Fruit fly (Drosophila melanogaster) whole organism, embryonic: ENCODE measurements around the gene CG3919.

Source experiments
- Antp ChIP-seq: fragments of 200-800 bp; sonication (Bioruptor generic); optimal IDR thresholded peaks from 3 replicates; lab custom pipeline; 2016; ENCODE audit warnings: missing biosample characterization, missing genetic modification characterization
- BEAF-32 ChIP-seq: fragments of 200-800 bp; sonication (Bioruptor generic); optimal IDR thresholded peaks from 3 replicates; lab custom pipeline; 2017; ENCODE audit warnings: missing biosample characterization, missing genetic modification characterization, mild to moderate bottlenecking, moderate library complexity, missing genetic modification reagents
- C15 ChIP-seq: fragments of 200-800 bp; sonication (Bioruptor generic); IDR thresholded peaks from 3 replicates; pipeline ENCODE4 v1.3.6; 2022; ENCODE audit warnings: missing biosample characterization, missing genetic modification characterization
- CG10979 ChIP-seq: fragments of 200-800 bp; sonication (Bioruptor generic); optimal IDR thresholded peaks from 2 replicates; lab custom pipeline; 2018; ENCODE audit warnings: missing biosample characterization, mild to moderate bottlenecking, missing genetic modification characterization, moderate library complexity
- CG11456 ChIP-seq: fragments of 200-800 bp; sonication (Bioruptor generic); IDR thresholded peaks from 3 replicates; pipeline ENCODE4 v1.3.6; 2022; ENCODE audit warnings: missing biosample characterization, missing genetic modification characterization
- CG11695 ChIP-seq: fragments of 200-800 bp; sonication (Bioruptor generic); IDR thresholded peaks from 3 replicates; pipeline ENCODE4 v1.3.6; 2022; ENCODE audit warnings: missing biosample characterization, missing genetic modification characterization
- CG13775 ChIP-seq: fragments of 200-800 bp; sonication (Bioruptor generic); optimal IDR thresholded peaks from 3 replicates; lab custom pipeline; 2017; ENCODE audit warnings: missing biosample characterization, mild to moderate bottlenecking, missing genetic modification characterization
- CG14965 ChIP-seq: fragments of 200-800 bp; sonication (Bioruptor generic); optimal IDR thresholded peaks from 2 replicates; lab custom pipeline; 2016; ENCODE audit warnings: missing biosample characterization, missing genetic modification characterization, borderline replicate concordance
- CG15269 ChIP-seq: fragments of 200-800 bp; sonication (Bioruptor generic); optimal IDR thresholded peaks from 2 replicates; lab custom pipeline; 2018; ENCODE audit warnings: missing biosample characterization, mild to moderate bottlenecking, missing genetic modification characterization, moderate library complexity
- CG17186 ChIP-seq: fragments of 200-800 bp; sonication (Bioruptor generic); optimal IDR thresholded peaks from 3 replicates; lab custom pipeline; 2017; ENCODE audit warnings: missing biosample characterization, missing genetic modification reagents, missing genetic modification characterization
- CG2889 ChIP-seq: fragments of 200-800 bp; sonication (Bioruptor generic); IDR thresholded peaks from 3 replicates; pipeline ENCODE4 v1.3.6; 2022; ENCODE audit warnings: missing biosample characterization, missing genetic modification characterization
- CG31441 ChIP-seq: fragments of 200-800 bp; sonication (Bioruptor generic); IDR thresholded peaks from 2 replicates; pipeline ENCODE4 v1.3.6; 2022; ENCODE audit warnings: missing biosample characterization, missing genetic modification characterization
- CG3407 ChIP-seq: fragments of 200-800 bp; sonication (Bioruptor generic); optimal IDR thresholded peaks from 2 replicates; lab custom pipeline; 2018; ENCODE audit warnings: missing biosample characterization, mild to moderate bottlenecking, missing genetic modification characterization
- CG4282 ChIP-seq: fragments of 200-800 bp; sonication (Bioruptor generic); optimal IDR thresholded peaks from 2 replicates; lab custom pipeline; 2016; ENCODE audit warnings: missing biosample characterization, missing genetic modification characterization
- CG6813 ChIP-seq: fragments of 200-800 bp; sonication (Bioruptor generic); optimal IDR thresholded peaks from 2 replicates; lab custom pipeline; 2017; ENCODE audit warnings: missing biosample characterization, missing genetic modification characterization, mild to moderate bottlenecking, moderate library complexity, missing genetic modification reagents
- CG7271 ChIP-seq: fragments of 200-800 bp; sonication (Bioruptor generic); optimal IDR thresholded peaks from 2 replicates; lab custom pipeline; 2018; ENCODE audit warnings: missing biosample characterization, mild to moderate bottlenecking, missing genetic modification characterization, moderate library complexity
- CG8359 ChIP-seq: fragments of 200-800 bp; sonication (Bioruptor generic); optimal IDR thresholded peaks from 2 replicates; lab custom pipeline; 2017; ENCODE audit warnings: missing biosample characterization, mild to moderate bottlenecking, missing genetic modification characterization, borderline replicate concordance
- CG8478 ChIP-seq: fragments of >200 bp; optimal IDR thresholded peaks from 2 replicates; lab custom pipeline; 2018
- CG9932 ChIP-seq: fragments of 200-800 bp; sonication (Bioruptor generic); IDR thresholded peaks from 2 replicates; pipeline ENCODE4 v1.3.6; 2022; ENCODE audit warnings: missing biosample characterization, missing genetic modification characterization
- D19B ChIP-seq: fragments of 200-800 bp; sonication (Bioruptor generic); optimal IDR thresholded peaks from 2 replicates; lab custom pipeline; 2017; ENCODE audit warnings: missing biosample characterization, mild to moderate bottlenecking, missing genetic modification characterization
- Dfd ChIP-seq, 2 experiments: fragments of >200 bp; optimal IDR thresholded peaks; 2 replicates each; lab custom pipeline; 2017; ENCODE audit warnings: missing biosample characterization in 2 of 2, missing genetic modification characterization in 2 of 2
- Ets97D ChIP-seq: fragments of 200-800 bp; sonication (Bioruptor generic); optimal IDR thresholded peaks from 3 replicates; lab custom pipeline; 2016; ENCODE audit warnings: missing biosample characterization, missing genetic modification characterization
- Fer1 ChIP-seq: fragments of 200-800 bp; sonication (Bioruptor generic); optimal IDR thresholded peaks from 2 replicates; lab custom pipeline; 2017; ENCODE audit warnings: missing biosample characterization, mild to moderate bottlenecking, missing genetic modification characterization
- HHEX ChIP-seq: fragments of 200-800 bp; sonication (Bioruptor generic); optimal IDR thresholded peaks from 3 replicates; lab custom pipeline; 2017; ENCODE audit warnings: missing biosample characterization, mild to moderate bottlenecking, missing genetic modification characterization, missing genetic modification reagents
- HLH4C ChIP-seq: fragments of 200-800 bp; sonication (Bioruptor generic); IDR thresholded peaks from 3 replicates; pipeline ENCODE4 v1.3.6; 2022; ENCODE audit warnings: missing biosample characterization, missing genetic modification characterization; ENCODE audit not compliant: partially characterized antibody
- HLHmδ ChIP-seq: fragments of 200-800 bp; sonication (Bioruptor generic); optimal IDR thresholded peaks from 2 replicates; lab custom pipeline; 2018; ENCODE audit warnings: missing biosample characterization, mild to moderate bottlenecking, missing genetic modification characterization, moderate library complexity
- Hey ChIP-seq: fragments of 200-800 bp; sonication (Bioruptor generic); optimal IDR thresholded peaks from 3 replicates; lab custom pipeline; 2018; ENCODE audit warnings: missing biosample characterization, mild to moderate bottlenecking, missing genetic modification characterization
- Hmx ChIP-seq: fragments of 200-800 bp; sonication (Bioruptor generic); optimal IDR thresholded peaks from 2 replicates; lab custom pipeline; 2016; ENCODE audit warnings: missing biosample characterization, missing genetic modification characterization
- Opbp ChIP-seq: fragments of 200-800 bp; sonication (Bioruptor generic); IDR thresholded peaks from 3 replicates; pipeline ENCODE4 v1.3.6; 2022; ENCODE audit warnings: missing biosample characterization, missing genetic modification characterization; ENCODE audit not compliant: partially characterized antibody
- Rx ChIP-seq: fragments of 200-800 bp; sonication (Bioruptor generic); IDR thresholded peaks from 2 replicates; pipeline ENCODE4 v1.3.6; 2022; ENCODE audit warnings: missing biosample characterization, missing genetic modification characterization
- Sin3A ChIP-seq: fragments of >200 bp; optimal IDR thresholded peaks from 2 replicates; lab custom pipeline; 2018
- Six4 ChIP-seq: fragments of 200-800 bp; sonication (Bioruptor generic); optimal IDR thresholded peaks from 2 replicates; lab custom pipeline; 2016; ENCODE audit warnings: missing biosample characterization, missing genetic modification characterization
- Sox100B ChIP-seq: fragments of 200-800 bp; sonication (Bioruptor generic); optimal IDR thresholded peaks from 3 replicates; lab custom pipeline; 2018; ENCODE audit warnings: missing biosample characterization, mild to moderate bottlenecking, missing genetic modification characterization
- Xrp1 ChIP-seq: fragments of 200-800 bp; sonication (Bioruptor generic); IDR thresholded peaks from 2 replicates; pipeline ENCODE4 v1.3.6; 2022; ENCODE audit warnings: missing biosample characterization, missing genetic modification characterization
- bigmax ChIP-seq: fragments of 200-800 bp; sonication (Bioruptor generic); optimal IDR thresholded peaks from 2 replicates; lab custom pipeline; 2018; ENCODE audit warnings: missing biosample characterization, mild to moderate bottlenecking, missing genetic modification characterization
- chif ChIP-seq, 2 experiments: fragments of 200-800 bp; sonication (Bioruptor generic); optimal IDR thresholded peaks; 3 replicates each; lab custom pipeline; 2016; ENCODE audit warnings: missing biosample characterization in 2 of 2, missing genetic modification characterization in 2 of 2
- danr ChIP-seq: fragments of 200-800 bp; sonication (Bioruptor generic); IDR thresholded peaks from 2 replicates; pipeline ENCODE4 v1.3.6; 2022; ENCODE audit warnings: missing biosample characterization, missing genetic modification characterization
- eyg ChIP-seq: fragments of 200-800 bp; sonication (Bioruptor generic); optimal IDR thresholded peaks from 3 replicates; lab custom pipeline; 2016; ENCODE audit warnings: missing biosample characterization, missing genetic modification characterization
- ftz-f1 ChIP-seq: fragments of 200-800 bp; sonication (Bioruptor generic); optimal IDR thresholded peaks from 2 replicates; lab custom pipeline; 2016; ENCODE audit warnings: missing biosample characterization, missing genetic modification characterization
- gem ChIP-seq: fragments of 200-800 bp; sonication (Bioruptor generic); optimal IDR thresholded peaks from 2 replicates; lab custom pipeline; 2019; ENCODE audit warnings: missing biosample characterization, mild to moderate bottlenecking, missing genetic modification characterization, moderate library complexity
- gsb-n ChIP-seq: fragments of 200-800 bp; sonication (Bioruptor generic); optimal IDR thresholded peaks from 3 replicates; lab custom pipeline; 2018; ENCODE audit warnings: missing biosample characterization, mild to moderate bottlenecking, missing genetic modification characterization
- kay ChIP-seq: fragments of 200-800 bp; sonication (Bioruptor generic); optimal IDR thresholded peaks from 2 replicates; lab custom pipeline; 2016; ENCODE audit warnings: missing biosample characterization, missing genetic modification characterization
- kni ChIP-seq: fragments of 200-800 bp; sonication (Bioruptor generic); optimal IDR thresholded peaks from 3 replicates; lab custom pipeline; 2017; ENCODE audit warnings: mild to moderate bottlenecking, missing biosample characterization, missing genetic modification reagents, missing genetic modification characterization
- lmd ChIP-seq: fragments of 200-800 bp; sonication (Bioruptor generic); IDR thresholded peaks from 2 replicates; pipeline ENCODE4 v1.3.6; 2022; ENCODE audit warnings: missing biosample characterization, missing genetic modification characterization
- nau ChIP-seq: fragments of 200-800 bp; sonication (Bioruptor generic); optimal IDR thresholded peaks from 3 replicates; lab custom pipeline; 2017; ENCODE audit warnings: missing biosample characterization, mild to moderate bottlenecking, missing genetic modification characterization, missing genetic modification reagents
- nom ChIP-seq: fragments of 200-800 bp; sonication (Bioruptor generic); optimal IDR thresholded peaks from 2 replicates; lab custom pipeline; 2017; ENCODE audit warnings: missing biosample characterization, missing genetic modification characterization, mild to moderate bottlenecking, moderate library complexity, missing genetic modification reagents
- oc ChIP-seq: fragments of 200-800 bp; sonication (Bioruptor generic); optimal IDR thresholded peaks from 2 replicates; lab custom pipeline; 2018; ENCODE audit warnings: missing biosample characterization, mild to moderate bottlenecking, missing genetic modification characterization, moderate library complexity
- pb ChIP-seq: fragments of 200-800 bp; sonication (Bioruptor generic); optimal IDR thresholded peaks from 3 replicates; lab custom pipeline; 2016; ENCODE audit warnings: missing biosample characterization, missing genetic modification characterization
- peb ChIP-seq: fragments of 200-800 bp; sonication (Bioruptor generic); IDR thresholded peaks from 2 replicates; pipeline ENCODE4 v1.3.6; 2022; ENCODE audit warnings: missing biosample characterization, missing genetic modification characterization
- salm ChIP-seq: fragments of 200-800 bp; sonication (Bioruptor generic); optimal IDR thresholded peaks from 2 replicates; lab custom pipeline; 2018; ENCODE audit warnings: missing biosample characterization, mild to moderate bottlenecking, missing genetic modification characterization
- sr ChIP-seq: fragments of 200-800 bp; sonication (Bioruptor generic); IDR thresholded peaks from 3 replicates; pipeline ENCODE4 v1.3.6; 2022; ENCODE audit warnings: missing biosample characterization, missing genetic modification characterization
- z ChIP-seq: fragments of 200-800 bp; sonication (Bioruptor generic); IDR thresholded peaks from 3 replicates; pipeline ENCODE4 v1.3.6; 2022; ENCODE audit warnings: missing biosample characterization, missing genetic modification characterization

The CG3919 gene

dm6 chr3L:14410892-14411291 lies 466 bp downstream of the CG3919 start (continued):
- no peak for TF ChIP-seq HLH4C
- no peak for TF ChIP-seq HLHmδ (GFP tag; lab: Kevin White, UChicago)
- no peak for TF ChIP-seq D19B (GFP tag; lab: Kevin White, UChicago)
- TF ChIP-seq Opbp: no peak
- no peak for TF ChIP-seq CG3407 (GFP tag; lab: Kevin White, UChicago)
- TF ChIP-seq Sin3A (lab: Kevin White, UChicago): no peak
- no peak for TF ChIP-seq Sox100B
- TF ChIP-seq HHEX (GFP tag; lab: Kevin White, UChicago): no peak
- no peak for TF ChIP-seq pb (GFP tag; lab: Kevin White, UChicago)
- peak; percentile 43 for TF ChIP-seq CG31441
- TF ChIP-seq CG4282: no peak
- no peak for TF ChIP-seq CG17186 (GFP tag; lab: Kevin White, UChicago)
- TF ChIP-seq CG6813 (GFP tag; lab: Kevin White, UChicago): no peak
- no peak for TF ChIP-seq CG7271 (tag; lab: Kevin White, UChicago)
- no peak for TF ChIP-seq chif (GFP tag; optimal IDR thresholded peaks at IDR 0.05; lab: Kevin White, UChicago)
- TF ChIP-seq CG9932 (GFP tag; lab: Robert Waterston, UW): no peak
- no peak for TF ChIP-seq sr (GFP tag; lab: Robert Waterston, UW)
- peak; percentile 66 for TF ChIP-seq gem (tag; lab: Kevin White, UChicago)
- no peak for TF ChIP-seq BEAF-32 (GFP tag; lab: Kevin White, UChicago)
- no peak for TF ChIP-seq ftz-f1 (GFP tag; lab: Kevin White, UChicago)
- peak; percentile 74 for TF ChIP-seq Xrp1 (GFP tag; lab: Robert Waterston, UW)
- TF ChIP-seq nau (GFP tag; lab: Kevin White, UChicago): no peak
- peak; percentile 69 for TF ChIP-seq gsb-n (tag; lab: Kevin White, UChicago)
- no peak for TF ChIP-seq CG14965
- no peak for TF ChIP-seq danr (GFP tag; lab: Robert Waterston, UW)
- TF ChIP-seq Antp (GFP tag; lab: Kevin White, UChicago): no peak
- TF ChIP-seq CG13775: no peak
- TF ChIP-seq Ets97D (GFP tag; lab: Kevin White, UChicago): no peak
- no peak for TF ChIP-seq salm (tag; lab: Kevin White, UChicago)
- no peak for TF ChIP-seq Six4 (GFP tag; lab: Kevin White, UChicago)
- peak; percentile 34 for TF ChIP-seq nom (GFP tag; lab: Kevin White, UChicago)
- no peak for TF ChIP-seq C15 (GFP tag; lab: Robert Waterston, UW)
- TF ChIP-seq lmd (GFP tag; lab: Robert Waterston, UW): 0 out of 2 replicates have a peak, but pooled peaks have one; percentile 24
- no peak for TF ChIP-seq CG2889 (GFP tag; lab: Robert Waterston, UW)
- TF ChIP-seq Fer1: no peak
- no peak for TF ChIP-seq kni (GFP tag; lab: Kevin White, UChicago)
- no peak for TF ChIP-seq z (GFP tag; lab: Robert Waterston, UW)
- TF ChIP-seq CG10979 (tag; lab: Kevin White, UChicago): peak; percentile 53
- TF ChIP-seq bigmax: no peak
- TF ChIP-seq Dfd (GFP tag; optimal IDR thresholded peaks at IDR 0.05; lab: Kevin White, UChicago): no peak
- TF ChIP-seq oc (tag; lab: Kevin White, UChicago): peak; percentile 10
- no peak for TF ChIP-seq peb (GFP tag; lab: Robert Waterston, UW)
- TF ChIP-seq Rx (GFP tag; lab: Robert Waterston, UW): peak; percentile 19; the same call in 1 of the 2 replicates
- no peak for TF ChIP-seq CG8359
- TF ChIP-seq CG11456 (GFP tag; lab: Robert Waterston, UW): no peak
- no peak for TF ChIP-seq CG15269
- no peak for TF ChIP-seq eyg (GFP tag; lab: Kevin White, UChicago)
- TF ChIP-seq CG8478 (lab: Kevin White, UChicago): no peak
- TF ChIP-seq kay (GFP tag; lab: Kevin White, UChicago): no peak
- TF ChIP-seq CG11695 (GFP tag; lab: Robert Waterston, UW): peak; percentile 51; the same call in 1 of the 3 replicates
- TF ChIP-seq Hmx (GFP tag; lab: Kevin White, UChicago): no peak
- no peak for TF ChIP-seq Hey (tag; lab: Kevin White, UChicago)
